Worm (Caenorhabditis elegans) whole organism, L1 larva: ENCODE data around the gene ttc-39B.

Experiments used
- C04F5.9 ChIP-seq: sonication (generic microtip); optimal IDR thresholded peaks from 2 replicates; lab custom pipeline; 2016; ENCODE audit warnings: missing genetic modification characterization, missing compliant biosample characterization
- C34B4.2 ChIP-seq: sonication (generic microtip); optimal IDR thresholded peaks from 2 replicates; lab custom pipeline; 2017; ENCODE audit warnings: mild to moderate bottlenecking, missing genetic modification characterization, missing compliant biosample characterization
- aly-2 ChIP-seq: fragments of 150-350 bp; optimal IDR thresholded peaks from 2 replicates; lab custom pipeline; 2014; ENCODE audit warnings: missing biosample characterization, missing genetic modification characterization
- ama-1 ChIP-seq: fragments of 150-350 bp; optimal IDR thresholded peaks from 2 replicates; lab custom pipeline; 2014
- ceh-8 ChIP-seq: fragments of 200-800 bp; sonication (Bioruptor generic); optimal IDR thresholded peaks from 2 replicates; lab custom pipeline; 2018; ENCODE audit warnings: mild to moderate bottlenecking, missing genetic modification characterization, moderate library complexity, missing compliant biosample characterization
- ceh-82 ChIP-seq, 3 experiments: fragments of 150-350 bp in 1 of 3; sonication (generic microtip) in 2 of 3; optimal IDR thresholded peaks; 2 replicates each; lab custom pipeline; 2014 to 2017; ENCODE audit warnings: missing biosample characterization in 3 of 3, missing genetic modification characterization in 3 of 3
- ceh-88 ChIP-seq: fragments of 200-800 bp; sonication (Bioruptor generic); IDR thresholded peaks from 2 replicates; pipeline ENCODE4 v1.3.6; 2022; ENCODE audit warnings: missing genetic modification characterization, missing compliant biosample characterization
- ceh-90 ChIP-seq: sonication (generic microtip); optimal IDR thresholded peaks from 2 replicates; lab custom pipeline; 2016; ENCODE audit warnings: missing genetic modification characterization, missing compliant biosample characterization
- ces-1 ChIP-seq: fragments of 150-350 bp; optimal IDR thresholded peaks from 2 replicates; lab custom pipeline; 2014; ENCODE audit warnings: missing biosample characterization, missing genetic modification reagents, missing genetic modification characterization
- dsc-1 ChIP-seq: sonication (generic microtip); optimal IDR thresholded peaks from 2 replicates; lab custom pipeline; 2016; ENCODE audit warnings: mild to moderate bottlenecking, missing genetic modification characterization, missing compliant biosample characterization
- efl-1 ChIP-seq, 4 experiments: fragments of 150-350 bp; optimal IDR thresholded peaks in 3 of 4; peaks in 1 of 4; 1 replicate in 1 of 4; 2 replicates in 3 of 4; lab custom pipeline; 2014; ENCODE audit warnings: missing biosample characterization in 2 of 4, missing genetic modification characterization in 2 of 4, missing genetic modification reagents in 2 of 4
- elt-3 ChIP-seq, 6 experiments: fragments of 150-350 bp in 1 of 6; sonication (generic microtip); optimal IDR thresholded peaks; 2 replicates each; lab custom pipeline; 2017 to 2018; ENCODE audit warnings: missing biosample characterization in 6 of 6, missing genetic modification characterization in 6 of 6, inconsistent platforms in 1 of 6
- fkh-4 ChIP-seq: sonication (generic microtip); optimal IDR thresholded peaks from 2 replicates; lab custom pipeline; 2016; ENCODE audit warnings: missing compliant biosample characterization, missing genetic modification characterization, borderline replicate concordance
- fkh-8 ChIP-seq: sonication (generic microtip); optimal IDR thresholded peaks from 2 replicates; lab custom pipeline; 2016; ENCODE audit warnings: mild to moderate bottlenecking, missing genetic modification characterization, missing compliant biosample characterization
- grh-1 ChIP-seq: fragments of 200-800 bp; sonication (Bioruptor generic); IDR thresholded peaks from 2 replicates; pipeline ENCODE4 v1.3.6; 2022; ENCODE audit warnings: missing genetic modification reagents, missing genetic modification characterization, missing compliant biosample characterization
- hpl-2 ChIP-seq: fragments of 150-350 bp; optimal IDR thresholded peaks from 2 replicates; lab custom pipeline; 2014; ENCODE audit warnings: missing biosample characterization, missing genetic modification reagents, missing genetic modification characterization
- irx-1 ChIP-seq: sonication (generic microtip); optimal IDR thresholded peaks from 2 replicates; lab custom pipeline; 2016; ENCODE audit warnings: missing genetic modification characterization, missing compliant biosample characterization
- isw-1 ChIP-seq: fragments of 200-800 bp; sonication (Bioruptor generic); IDR thresholded peaks from 2 replicates; pipeline ENCODE4 v1.3.6; 2022; ENCODE audit warnings: missing genetic modification characterization, missing compliant biosample characterization
- jun-1 ChIP-seq: fragments of 150-350 bp; optimal IDR thresholded peaks from 2 replicates; lab custom pipeline; 2014; ENCODE audit warnings: missing biosample characterization, missing genetic modification reagents, missing genetic modification characterization
- lir-3 ChIP-seq: sonication (generic microtip); optimal IDR thresholded peaks from 2 replicates; lab custom pipeline; 2016; ENCODE audit warnings: mild to moderate bottlenecking, missing genetic modification characterization, moderate library complexity, missing compliant biosample characterization; ENCODE audit not compliant: poor library complexity
- lsy-2 ChIP-seq, 2 experiments: fragments of 150-350 bp; optimal IDR thresholded peaks; 2 replicates each; lab custom pipeline; 2014; ENCODE audit warnings: missing biosample characterization in 2 of 2, missing genetic modification characterization in 2 of 2
- mab-9 ChIP-seq: fragments of 200-800 bp; sonication (Bioruptor generic); IDR thresholded peaks from 2 replicates; pipeline ENCODE4 v1.3.6; 2022; ENCODE audit warnings: missing genetic modification reagents, missing genetic modification characterization, missing compliant biosample characterization
- mdl-1 ChIP-seq, 2 experiments: fragments of 150-350 bp; optimal IDR thresholded peaks; 2 replicates each; lab custom pipeline; 2014 to 2017; ENCODE audit warnings: missing biosample characterization in 2 of 2, missing genetic modification characterization in 2 of 2, inconsistent platforms in 1 of 2
- mep-1 ChIP-seq: fragments of 150-350 bp; optimal IDR thresholded peaks from 2 replicates; lab custom pipeline; 2014; ENCODE audit warnings: missing biosample characterization, missing genetic modification characterization
- nhr-19 ChIP-seq: fragments of 200-800 bp; sonication (Bioruptor generic); conservative IDR thresholded peaks from 2 replicates; pipeline ENCODE4 v1.3.6; 2022; ENCODE audit warnings: missing genetic modification characterization, missing compliant biosample characterization
- nhr-20 ChIP-seq: sonication (generic microtip); optimal IDR thresholded peaks from 2 replicates; lab custom pipeline; 2016; ENCODE audit warnings: mild to moderate bottlenecking, missing genetic modification characterization, missing compliant biosample characterization
- nhr-237 ChIP-seq: fragments of 150-350 bp; optimal IDR thresholded peaks from 2 replicates; lab custom pipeline; 2014; ENCODE audit warnings: missing biosample characterization, missing genetic modification characterization
- nhr-28 ChIP-seq: fragments of 150-350 bp; optimal IDR thresholded peaks from 2 replicates; lab custom pipeline; 2014; ENCODE audit warnings: missing biosample characterization, missing genetic modification characterization
- nhr-47 ChIP-seq: sonication (generic microtip); optimal IDR thresholded peaks from 2 replicates; lab custom pipeline; 2016; ENCODE audit warnings: mild to moderate bottlenecking, missing genetic modification characterization, moderate library complexity, missing compliant biosample characterization
- nhr-71 ChIP-seq: sonication (generic microtip); optimal IDR thresholded peaks from 2 replicates; lab custom pipeline; 2016; ENCODE audit warnings: mild to moderate bottlenecking, missing genetic modification characterization, moderate library complexity, missing compliant biosample characterization
- nhr-77 ChIP-seq: fragments of 150-350 bp; optimal IDR thresholded peaks from 2 replicates; lab custom pipeline; 2014; ENCODE audit warnings: missing biosample characterization, missing genetic modification characterization
- nhr-84 ChIP-seq: sonication (generic microtip); optimal IDR thresholded peaks from 2 replicates; lab custom pipeline; 2017; ENCODE audit warnings: missing biosample characterization, missing genetic modification characterization
- nhr-85 ChIP-seq: sonication (generic microtip); peaks from one replicate; lab custom pipeline; 2016; ENCODE audit warnings: missing genetic modification characterization, inconsistent platforms, missing compliant biosample characterization
- nhr-90 ChIP-seq: sonication (generic microtip); optimal IDR thresholded peaks from 2 replicates; lab custom pipeline; 2016; ENCODE audit warnings: mild to moderate bottlenecking, missing genetic modification characterization, missing compliant biosample characterization; ENCODE audit not compliant: poor library complexity
- pag-3 ChIP-seq: sonication (generic microtip); optimal IDR thresholded peaks from 2 replicates; lab custom pipeline; 2017; ENCODE audit warnings: missing genetic modification characterization, mild to moderate bottlenecking, missing compliant biosample characterization, antibody characterized with exemption, borderline replicate concordance; ENCODE audit not compliant: insufficient read depth
- pax-3 ChIP-seq: fragments of 200-800 bp; sonication (Bioruptor generic); optimal IDR thresholded peaks from 2 replicates; lab custom pipeline; 2018; ENCODE audit warnings: mild to moderate bottlenecking, missing genetic modification characterization, moderate library complexity, missing compliant biosample characterization
- rnt-1 ChIP-seq: sonication (generic microtip); optimal IDR thresholded peaks from 2 replicates; lab custom pipeline; 2016; ENCODE audit warnings: mild to moderate bottlenecking, missing genetic modification characterization, moderate library complexity, missing compliant biosample characterization
- snu-23 ChIP-seq: sonication (generic microtip); optimal IDR thresholded peaks from 2 replicates; lab custom pipeline; 2016; ENCODE audit warnings: missing genetic modification characterization, missing compliant biosample characterization
- sox-4 ChIP-seq: sonication (generic microtip); optimal IDR thresholded peaks from 2 replicates; lab custom pipeline; 2016; ENCODE audit warnings: missing genetic modification characterization, missing compliant biosample characterization
- sup-37 ChIP-seq: fragments of 200-800 bp; sonication (Bioruptor generic); optimal IDR thresholded peaks from 2 replicates; lab custom pipeline; 2018; ENCODE audit warnings: mild to moderate bottlenecking, missing genetic modification characterization, missing compliant biosample characterization
- tbx-2 ChIP-seq: sonication (generic microtip); optimal IDR thresholded peaks from 2 replicates; lab custom pipeline; 2016; ENCODE audit warnings: missing genetic modification characterization, missing compliant biosample characterization
- tlp-1 ChIP-seq: fragments of 150-350 bp; optimal IDR thresholded peaks from 2 replicates; lab custom pipeline; 2014; ENCODE audit warnings: missing biosample characterization, missing genetic modification characterization
- unc-130 ChIP-seq: fragments of 150-350 bp; optimal IDR thresholded peaks from 2 replicates; lab custom pipeline; 2017; ENCODE audit warnings: missing biosample characterization, missing genetic modification characterization, inconsistent platforms
- unc-62 ChIP-seq: fragments of 150-350 bp; optimal IDR thresholded peaks from 2 replicates; lab custom pipeline; 2014; ENCODE audit warnings: missing biosample characterization, missing genetic modification reagents, missing genetic modification characterization
- unc-86 ChIP-seq: sonication (generic microtip); optimal IDR thresholded peaks from 2 replicates; lab custom pipeline; 2016; ENCODE audit warnings: missing genetic modification characterization, missing compliant biosample characterization
- xbp-1 ChIP-seq: sonication (generic microtip); optimal IDR thresholded peaks from 2 replicates; lab custom pipeline; 2016; ENCODE audit warnings: missing genetic modification characterization, missing compliant biosample characterization
- zag-1 ChIP-seq: fragments of 150-350 bp; optimal IDR thresholded peaks from 2 replicates; lab custom pipeline; 2014; ENCODE audit warnings: missing biosample characterization, missing genetic modification characterization
- zip-4 ChIP-seq: fragments of 200-800 bp; sonication (Bioruptor generic); optimal IDR thresholded peaks from 2 replicates; lab custom pipeline; 2018; ENCODE audit warnings: mild to moderate bottlenecking, missing genetic modification characterization, moderate library complexity, missing compliant biosample characterization
- ztf-11 ChIP-seq, 2 experiments: sonication (generic microtip); optimal IDR thresholded peaks; 2 replicates each; lab custom pipeline; 2016 to 2017; ENCODE audit warnings: missing genetic modification characterization in 2 of 2, missing biosample characterization in 1 of 2, missing compliant biosample characterization in 1 of 2

ttc-39B gene

ce11 chrII:6371003-6371402, 37.2 kb upstream of the ttc-39B start, which contains the start of gene lin-23:
Gene lin-23 (plus strand): TSS chrII:6371303.
- TF ChIP-seq nhr-84 (tag; lab: Kevin White, UChicago) (no peak), jun-1 (no peak), elt-3 (tag; optimal IDR thresholded peaks at IDR 0.05; lab: Kevin White, UChicago) (no peak), rnt-1 (tag; lab: Kevin White, UChicago) (no peak), irx-1 (tag; lab: Kevin White, UChicago) (no peak), C04F5.9 (tag; lab: Kevin White, UChicago) (no peak), sup-37 (no peak), mep-1 (tag; lab: Kevin White, UChicago) (no peak), pax-3 (tag; lab: Kevin White, UChicago) (no peak), ceh-82 (tag; optimal IDR thresholded peaks at IDR 0.05; lab: Kevin White, UChicago) (no peak), ceh-90 (tag; lab: Kevin White, UChicago) (no peak), lir-3 (tag; lab: Kevin White, UChicago) (no peak), xbp-1 (no peak), zag-1 (tag; lab: Kevin White, UChicago) (no peak), zip-4 (no peak)
- TF ChIP-seq, all 84 proteins: peak for 0

- TF ChIP-seq ceh-8 (peak; percentile 29), irx-1 (tag; lab: Kevin White, UChicago) (peak; percentile 65), rnt-1 (tag; lab: Kevin White, UChicago) (peak; percentile 89), mdl-1 (tag; optimal IDR thresholded peaks at IDR 0.05; lab: Kevin White, UChicago) (peak; percentile 45 to 97), tbx-2 (peak; percentile 87), unc-86 (tag; lab: Kevin White, UChicago) (peak; percentile 80), unc-130 (tag; lab: Kevin White, UChicago) (peak; percentile 84), pax-3 (tag; lab: Kevin White, UChicago) (no peak), nhr-47 (tag; lab: Kevin White, UChicago) (peak; percentile 88), nhr-237 (peak; percentile 20), unc-62 (GFP tag; lab: Kevin White, UChicago) (no peak), nhr-85 (tag; lab: Kevin White, UChicago) (peak; percentile 92), snu-23 (GFP tag; lab: Kevin White, UChicago) (peak; percentile 94), ztf-11 (tag; optimal IDR thresholded peaks at IDR 0.05; lab: Kevin White, UChicago) (peak in 1 of 2 experiments; percentile 5), nhr-71 (tag; lab: Kevin White, UChicago) (peak; percentile 92), aly-2 (peak; percentile 12), tlp-1 (tag; lab: Kevin White, UChicago) (no peak), sox-4 (tag; lab: Kevin White, UChicago) (no peak), pag-3 (tag; lab: Kevin White, UChicago) (no peak), C34B4.2 (tag; lab: Kevin White, UChicago) (no peak), ceh-88 (GFP tag; lab: Robert Waterston, UW) (0 out of 2 replicates have a peak, but pooled peaks have one; percentile 16), ceh-90 (tag; lab: Kevin White, UChicago) (no peak), mep-1 (tag; lab: Kevin White, UChicago) (peak; percentile 48), xbp-1 (peak; percentile 83), mab-9 (GFP tag; lab: Robert Waterston, UW) (0 out of 2 replicates have a peak, but pooled peaks have one; percentile 34), ama-1 (lab: Kevin White, UChicago) (no peak), isw-1 (GFP tag; lab: Robert Waterston, UW) (peak; percentile 85), dsc-1 (tag; lab: Kevin White, UChicago) (peak; percentile 76), fkh-8 (tag; lab: Kevin White, UChicago) (peak; percentile 88), elt-3 (tag; optimal IDR thresholded peaks at IDR 0.05; lab: Kevin White, UChicago) (peak in 2 of 6 experiments; percentile 57 to 81), nhr-77 (tag; lab: Kevin White, UChicago) (peak; percentile 73), ces-1 (GFP tag; lab: Kevin White, UChicago) (no peak), grh-1 (GFP tag; lab: Robert Waterston, UW) (peak; percentile 45; the same call in 1 of the 2 replicates), hpl-2 (GFP tag; lab: Kevin White, UChicago) (peak; percentile 20), nhr-19 (GFP tag; lab: Robert Waterston, UW) (peak; percentile 84), lsy-2 (tag; optimal IDR thresholded peaks at IDR 0.05; lab: Kevin White, UChicago) (peak; percentile 87 to 89), nhr-28 (no peak), nhr-90 (peak; percentile 79), nhr-20 (peak; percentile 91), fkh-4 (peak; percentile 21), efl-1 (optimal IDR thresholded peaks at IDR 0.05; lab: Kevin White, UChicago) (peak; percentile 84 to 90), efl-1 (GFP tag; optimal IDR thresholded peaks at IDR 0.05 in 1 of 2; lab: Kevin White, UChicago) (peak; percentile 71 to 97)
These were observed 36.3 kb upstream of the ttc-39B start for ce11 chrII:6370110-6370509.
